Worm (Caenorhabditis elegans): ENCODE measurements around the gene C39H7.4.

The C39H7.4 gene

DNA sequence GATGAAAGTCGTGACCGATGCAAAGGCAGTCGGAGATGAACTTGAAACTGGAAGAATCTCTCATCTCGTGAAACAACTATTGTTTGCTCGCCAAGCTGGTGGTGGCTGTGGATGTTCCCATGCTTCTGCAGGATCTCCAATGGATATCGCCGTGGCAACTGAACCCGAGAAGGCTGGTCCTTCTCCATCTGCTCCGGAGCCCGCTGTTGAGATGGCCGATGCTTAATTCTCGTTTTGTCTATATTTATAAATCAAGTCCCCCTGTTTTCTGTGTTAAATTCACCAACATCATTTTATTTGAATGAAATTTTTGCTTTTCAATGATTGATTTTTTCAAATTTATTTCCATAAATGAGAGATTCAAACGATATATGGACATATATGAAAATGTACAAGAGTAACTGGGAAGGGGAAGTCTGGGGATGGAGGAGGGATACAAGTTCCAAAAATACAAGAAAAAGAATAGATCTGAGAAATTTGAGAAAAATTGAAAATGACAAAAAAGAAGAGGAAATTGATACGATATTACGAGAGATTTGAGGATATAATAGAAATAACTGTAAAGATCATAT lies 36.4 kb upstream of the C39H7.4 start:
- TF ChIP-seq unc-130 (GFP tag; optimal IDR thresholded peaks at IDR 0.05) (no peak), hlh-12 (tag; optimal IDR thresholded peaks at IDR 0.05) (no peak), repo-1 (tag; optimal IDR thresholded peaks at IDR 0.05) (peak; percentile 81), lin-26 (GFP tag; IDR thresholded peaks at IDR 0.05) (0 out of 2 replicates have a peak, but pooled peaks have one; percentile 32), Y53F4B.3 (GFP tag; IDR thresholded peaks at IDR 0.05) (peak; percentile 32; the same call in 1 of the 2 replicates), efl-1 (GFP tag; optimal IDR thresholded peaks at IDR 0.05) (no peak), athp-1 (tag; optimal IDR thresholded peaks at IDR 0.05) (peak; percentile 65), snpc-4 (GFP tag; optimal IDR thresholded peaks at IDR 0.05) (peak; percentile 57), snpc-4 (tag; optimal IDR thresholded peaks at IDR 0.05) (peak in 1 of 4 experiments; percentile 57), attf-6 (GFP tag; IDR thresholded peaks at IDR 0.05) (peak; percentile 30; the same call in 1 of the 2 replicates), hmg-20 (GFP tag; IDR thresholded peaks at IDR 0.05) (no peak), hrde-1 (tag; optimal IDR thresholded peaks at IDR 0.05; ENCODE audit: borderline replicate concordance) (peak; percentile 39), unc-62 (GFP tag; optimal IDR thresholded peaks at IDR 0.05) (no peak), C06A6.2 (GFP tag; conservative IDR thresholded peaks at IDR 0.05) (0 out of 2 replicates have a peak, but pooled peaks have one; percentile 14), atf-7 (tag; optimal IDR thresholded peaks at IDR 0.05) (peak; percentile 13), Y53G8AR.9 (GFP tag; conservative IDR thresholded peaks at IDR 0.05) (peak; percentile 70; the same call in 1 of the 2 replicates), B0336.3 (GFP tag; IDR thresholded peaks at IDR 0.05) (peak; percentile 73; the same call in 1 of the 2 replicates), nfyb-1 (GFP tag; IDR thresholded peaks at IDR 0.05) (0 out of 2 replicates have a peak, but pooled peaks have one; percentile 43), ama-1 (optimal IDR thresholded peaks at IDR 0.05) (no peak), ama-1 (GFP tag; optimal IDR thresholded peaks at IDR 0.05) (peak in 1 of 2 experiments; percentile 20), ceh-79 (tag; optimal IDR thresholded peaks at IDR 0.05) (no peak), tlf-1 (GFP tag; optimal IDR thresholded peaks at IDR 0.05) (no peak), madf-3 (GFP tag; IDR thresholded peaks at IDR 0.05) (no peak), nfya-2 (GFP tag; IDR thresholded peaks at IDR 0.05) (no peak), ZK185.1 (tag; optimal IDR thresholded peaks at IDR 0.05; ENCODE audit: poor library complexity, severe bottlenecking) (no peak)

DNA sequence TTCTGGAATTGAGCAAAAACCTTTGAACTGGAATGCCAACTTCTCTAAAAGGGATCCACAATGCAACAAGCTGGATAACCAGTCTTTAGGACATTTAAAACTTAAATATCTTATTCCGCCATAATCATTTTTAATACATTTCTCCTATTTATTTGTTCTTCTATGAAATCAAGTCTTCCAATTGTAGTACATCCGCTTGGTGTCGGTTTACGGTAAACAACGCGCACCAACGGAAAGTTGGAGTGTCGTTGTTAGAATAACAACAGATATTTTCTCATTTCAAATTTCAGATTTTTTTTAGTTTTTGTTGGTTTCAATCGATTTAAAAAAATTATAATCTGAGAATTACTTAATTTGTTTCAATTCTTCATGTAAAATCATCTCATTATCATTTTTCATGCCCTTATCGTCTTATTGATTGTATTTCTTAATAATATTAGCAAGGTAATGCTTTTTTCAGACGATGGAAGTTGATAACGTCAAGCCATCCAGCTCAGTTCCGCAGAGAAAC lies 34.7 kb upstream of the C39H7.4 start, which contains the start of gene csn-5:
csn-5 (plus strand) TSS at position 461 of the 511 bp plus-strand sequence.
- peak; percentile 90 for TF ChIP-seq attf-3 (GFP tag; conservative IDR thresholded peaks at IDR 0.05)
- TF ChIP-seq snpc-4 (GFP tag; optimal IDR thresholded peaks at IDR 0.05), result no peak
- TF ChIP-seq snpc-4 (tag; optimal IDR thresholded peaks at IDR 0.05), result peak in 1 of 4 experiments; percentile 6
- no peak for TF ChIP-seq snpc-3.4 (tag; optimal IDR thresholded peaks at IDR 0.05)
- no peak for TF ChIP-seq hlh-26 (GFP tag; conservative IDR thresholded peaks at IDR 0.05)
- TF ChIP-seq Y67H2A.10 (GFP tag; conservative IDR thresholded peaks at IDR 0.05), result no peak
- TF ChIP-seq lsl-1 (GFP tag; optimal IDR thresholded peaks at IDR 0.05), result no peak
- TF ChIP-seq egl-18 (GFP tag; IDR thresholded peaks at IDR 0.05), result no peak
- no peak for TF ChIP-seq somi-1 (GFP tag; optimal IDR thresholded peaks at IDR 0.05)
- TF ChIP-seq let-526 (GFP tag; IDR thresholded peaks at IDR 0.05), result no peak
- TF ChIP-seq ceh-40 (GFP tag; IDR thresholded peaks at IDR 0.05), result no peak

DNA sequence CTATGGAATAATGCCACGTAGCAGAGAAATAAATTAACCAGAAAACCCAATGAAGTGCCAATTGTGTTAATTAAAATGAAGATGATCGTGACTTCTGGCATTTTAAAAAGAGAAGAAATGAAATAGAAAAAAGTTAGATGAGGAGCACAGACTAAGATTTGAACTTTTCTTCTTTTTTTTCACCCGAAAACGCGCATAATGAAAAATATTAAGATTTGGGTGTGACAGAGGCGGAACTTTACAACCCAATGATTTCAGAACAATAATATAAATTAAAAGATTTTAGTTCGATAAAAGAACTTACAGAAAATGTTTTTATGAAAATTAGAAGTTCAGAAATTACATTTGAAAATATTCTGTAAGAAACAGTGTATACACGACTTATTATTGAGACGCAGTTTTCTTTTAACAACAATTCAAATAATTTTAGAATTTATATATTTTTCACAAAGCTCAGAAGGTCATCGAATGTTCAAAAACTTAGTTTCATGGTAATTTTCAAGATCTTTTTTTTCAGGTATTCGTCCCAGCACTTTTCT lies 31.2 kb upstream of the C39H7.4 start, which contains the start of the genes srd-8 and B0547.2:
srd-8 (minus strand) TSS at position 101 of the 539 bp plus-strand sequence.
B0547.2 (plus strand) TSS at position 489 of the 539 bp plus-strand sequence.
- TF ChIP-seq die-1 (tag; optimal IDR thresholded peaks at IDR 0.05), result no peak
- no peak for TF ChIP-seq attf-3 (GFP tag; conservative IDR thresholded peaks at IDR 0.05)
- no peak for TF ChIP-seq lin-54 (GFP tag; optimal IDR thresholded peaks at IDR 0.05)
- no peak for TF ChIP-seq fkh-3 (tag; optimal IDR thresholded peaks at IDR 0.05)
- no peak for TF ChIP-seq F10E7.11 (tag; optimal IDR thresholded peaks at IDR 0.05)
- TF ChIP-seq ceh-100 (GFP tag; IDR thresholded peaks at IDR 0.05), result no peak
- TF ChIP-seq hmg-20 (GFP tag; IDR thresholded peaks at IDR 0.05), result no peak
- no peak for TF ChIP-seq let-607 (tag; optimal IDR thresholded peaks at IDR 0.05)
- no peak for TF ChIP-seq rpc-1 (optimal IDR thresholded peaks at IDR 0.05)
- no peak for TF ChIP-seq rpc-1 (tag; optimal IDR thresholded peaks at IDR 0.05)
- TF ChIP-seq Y56A3A.18 (GFP tag; IDR thresholded peaks at IDR 0.05), result no peak
- no peak for TF ChIP-seq ama-1 (optimal IDR thresholded peaks at IDR 0.05)
- no peak for TF ChIP-seq ama-1 (GFP tag; optimal IDR thresholded peaks at IDR 0.05)
- no peak for TF ChIP-seq lag-1 (GFP tag; IDR thresholded peaks at IDR 0.05)

Data from whole organism, young adult.